Worm (Caenorhabditis elegans) whole organism, mixed stage, embryonic: ENCODE data around the gene B0334.4.
A peak's percentile ranks its signal among the peaks of the same experiment; 100 is the strongest.

Experiments used
- ceh-83 ChIP-seq: fragments of 200-800 bp; sonication (Bioruptor generic); optimal IDR thresholded peaks from 2 replicates; lab custom pipeline; 2018; ENCODE audit warnings: mild to moderate bottlenecking, missing genetic modification characterization, missing compliant biosample characterization
- hlh-1 ChIP-seq: fragments of 150-350 bp; optimal IDR thresholded peaks from 2 replicates; lab custom pipeline; 2014; ENCODE audit warnings: missing biosample characterization, missing genetic modification reagents, missing genetic modification characterization
- lin-13 ChIP-seq: fragments of 150-350 bp; optimal IDR thresholded peaks from 2 replicates; lab custom pipeline; 2014; ENCODE audit warnings: missing biosample characterization, missing genetic modification characterization
- lsy-2 ChIP-seq: fragments of 150-350 bp; optimal IDR thresholded peaks from 2 replicates; lab custom pipeline; 2014; ENCODE audit warnings: missing biosample characterization, missing genetic modification characterization
- mep-1 ChIP-seq: fragments of 150-350 bp; optimal IDR thresholded peaks from 2 replicates; lab custom pipeline; 2017; ENCODE audit warnings: missing biosample characterization, missing genetic modification reagents, missing genetic modification characterization, inconsistent platforms
- nhr-12 ChIP-seq: fragments of 150-350 bp; optimal IDR thresholded peaks from 2 replicates; lab custom pipeline; 2014; ENCODE audit warnings: missing biosample characterization, missing genetic modification characterization
- nhr-237 ChIP-seq: fragments of 150-350 bp; optimal IDR thresholded peaks from 2 replicates; lab custom pipeline; 2014; ENCODE audit warnings: missing biosample characterization, missing genetic modification characterization
- nhr-28 ChIP-seq: fragments of 150-350 bp; optimal IDR thresholded peaks from 2 replicates; lab custom pipeline; 2014; ENCODE audit warnings: missing biosample characterization, missing genetic modification characterization
- nhr-76 ChIP-seq: sonication (generic microtip); optimal IDR thresholded peaks from 2 replicates; lab custom pipeline; 2017; ENCODE audit warnings: missing biosample characterization, missing genetic modification characterization
- snpc-4 ChIP-seq: fragments of 150-350 bp; optimal IDR thresholded peaks from 2 replicates; lab custom pipeline; 2014; ENCODE audit warnings: missing biosample characterization, missing genetic modification characterization
- unc-39 ChIP-seq: fragments of 150-350 bp; optimal IDR thresholded peaks from 2 replicates; lab custom pipeline; 2014; ENCODE audit warnings: missing biosample characterization, missing genetic modification characterization
- unc-62 ChIP-seq: fragments of 150-350 bp; optimal IDR thresholded peaks from 2 replicates; lab custom pipeline; 2014; ENCODE audit warnings: missing biosample characterization, missing genetic modification reagents, missing genetic modification characterization
- ztf-11 ChIP-seq: fragments of 150-350 bp; optimal IDR thresholded peaks from 2 replicates; lab custom pipeline; 2014; ENCODE audit warnings: missing biosample characterization, missing genetic modification characterization

ce11 chrII:11495307-11495706 lies at the start of gene B0334.4, which contains the start of gene ooc-3:
- TF ChIP-seq unc-39 (tag; lab: Kevin White, UChicago): no peak
- TF ChIP-seq nhr-12: no peak
- no peak for TF ChIP-seq hlh-1
- no peak for TF ChIP-seq nhr-76 (tag; lab: Kevin White, UChicago)
- TF ChIP-seq ztf-11 (tag; lab: Kevin White, UChicago): no peak
- TF ChIP-seq lsy-2 (tag; lab: Kevin White, UChicago): peak; percentile 91
- no peak for TF ChIP-seq lin-13 (tag; lab: Kevin White, UChicago)
- TF ChIP-seq unc-62 (GFP tag; lab: Kevin White, UChicago): no peak
- no peak for TF ChIP-seq mep-1 (tag; lab: Kevin White, UChicago)
- TF ChIP-seq ceh-83 (GFP tag; lab: Kevin White, UChicago): no peak
- no peak for TF ChIP-seq nhr-237
- TF ChIP-seq snpc-4 (tag; lab: Kevin White, UChicago): no peak
- no peak for TF ChIP-seq nhr-28 (tag; lab: Kevin White, UChicago)
